Worm (Caenorhabditis elegans) whole organism, L3 larva: ENCODE measurements around the gene syx-18.

Source experiments
- R02D3.7 ChIP-seq: fragments of 150-350 bp; optimal IDR thresholded peaks from 2 replicates; lab custom pipeline; 2014; ENCODE audit warnings: missing biosample characterization, missing genetic modification characterization
- ZK546.5 ChIP-seq: sonication (generic microtip); optimal IDR thresholded peaks from 2 replicates; lab custom pipeline; 2017; ENCODE audit warnings: missing biosample characterization, missing genetic modification characterization
- aly-2 ChIP-seq: fragments of 150-350 bp; optimal IDR thresholded peaks from 2 replicates; lab custom pipeline; 2014; ENCODE audit warnings: missing biosample characterization, missing genetic modification characterization
- ama-1 ChIP-seq: fragments of 150-350 bp; optimal IDR thresholded peaks from 2 replicates; lab custom pipeline; 2018
- ceh-28 ChIP-seq: fragments of 150-350 bp; optimal IDR thresholded peaks from 2 replicates; lab custom pipeline; 2014; ENCODE audit warnings: missing biosample characterization, missing genetic modification reagents, missing genetic modification characterization
- ceh-82 ChIP-seq: fragments of 150-350 bp; optimal IDR thresholded peaks from 2 replicates; lab custom pipeline; 2014; ENCODE audit warnings: missing biosample characterization, missing genetic modification characterization
- ceh-9 ChIP-seq: sonication (generic microtip); optimal IDR thresholded peaks from 2 replicates; lab custom pipeline; 2018; ENCODE audit warnings: missing biosample characterization, missing genetic modification characterization
- daf-12 ChIP-seq: fragments of 150-350 bp; optimal IDR thresholded peaks from 2 replicates; lab custom pipeline; 2014; ENCODE audit warnings: missing biosample characterization, missing genetic modification reagents, missing genetic modification characterization
- egl-5 ChIP-seq: fragments of 150-350 bp; optimal IDR thresholded peaks from 2 replicates; lab custom pipeline; 2017; ENCODE audit warnings: missing biosample characterization, missing genetic modification reagents, missing genetic modification characterization, inconsistent platforms
- elt-1 ChIP-seq: fragments of 150-350 bp; optimal IDR thresholded peaks from 2 replicates; lab custom pipeline; 2014; ENCODE audit warnings: missing biosample characterization, missing genetic modification characterization
- elt-2 ChIP-seq: sonication (generic microtip); optimal IDR thresholded peaks from 2 replicates; lab custom pipeline; 2016; ENCODE audit warnings: missing genetic modification reagents, mild to moderate bottlenecking, missing genetic modification characterization, missing compliant biosample characterization
- elt-3 ChIP-seq, 3 experiments: fragments of 150-350 bp in 1 of 3; sonication (generic microtip) in 2 of 3; optimal IDR thresholded peaks; 2 replicates in 2 of 3; 4 replicates in 1 of 3; lab custom pipeline; 2014 to 2017; ENCODE audit warnings: missing biosample characterization in 3 of 3, missing genetic modification characterization in 3 of 3
- eor-1 ChIP-seq, 2 experiments: fragments of 150-350 bp; optimal IDR thresholded peaks; 2 replicates each; lab custom pipeline; 2014 to 2018; ENCODE audit warnings: missing biosample characterization in 2 of 2, missing genetic modification characterization in 2 of 2
- fos-1 ChIP-seq: fragments of 150-350 bp; optimal IDR thresholded peaks from 2 replicates; lab custom pipeline; 2014; ENCODE audit warnings: missing biosample characterization, missing genetic modification characterization
- hmg-11 ChIP-seq: sonication (generic microtip); optimal IDR thresholded peaks from 2 replicates; lab custom pipeline; 2016; ENCODE audit warnings: missing genetic modification characterization, missing compliant biosample characterization
- jun-1 ChIP-seq: fragments of 150-350 bp; optimal IDR thresholded peaks from 2 replicates; lab custom pipeline; 2014; ENCODE audit warnings: missing biosample characterization, missing genetic modification reagents, missing genetic modification characterization
- lin-15B ChIP-seq: fragments of 150-350 bp; optimal IDR thresholded peaks from 2 replicates; lab custom pipeline; 2014; ENCODE audit warnings: missing biosample characterization, missing genetic modification characterization
- lin-39 ChIP-seq: fragments of 150-350 bp; optimal IDR thresholded peaks from 2 replicates; lab custom pipeline; 2018; ENCODE audit warnings: missing biosample characterization, missing genetic modification reagents, missing genetic modification characterization
- lsy-12 ChIP-seq: sonication (generic microtip); optimal IDR thresholded peaks from 2 replicates; lab custom pipeline; 2016; ENCODE audit warnings: mild to moderate bottlenecking, missing genetic modification characterization, missing compliant biosample characterization
- mdl-1 ChIP-seq: fragments of 150-350 bp; optimal IDR thresholded peaks from 2 replicates; lab custom pipeline; 2014; ENCODE audit warnings: missing biosample characterization, missing genetic modification characterization
- mml-1 ChIP-seq: fragments of 150-350 bp; sonication (generic microtip); optimal IDR thresholded peaks from 3 replicates; lab custom pipeline; 2014; ENCODE audit warnings: missing biosample characterization, missing genetic modification characterization
- nfya-1 ChIP-seq: sonication (generic microtip); optimal IDR thresholded peaks from 2 replicates; lab custom pipeline; 2017; ENCODE audit warnings: missing genetic modification characterization, mild to moderate bottlenecking, missing compliant biosample characterization, antibody characterized with exemption, moderate library complexity; ENCODE audit not compliant: insufficient read depth
- nhr-11 ChIP-seq: fragments of 150-350 bp; optimal IDR thresholded peaks from 2 replicates; lab custom pipeline; 2014; ENCODE audit warnings: missing biosample characterization, missing genetic modification characterization
- nhr-12 ChIP-seq: fragments of 150-350 bp; optimal IDR thresholded peaks from 2 replicates; lab custom pipeline; 2014; ENCODE audit warnings: missing biosample characterization, missing genetic modification characterization
- nhr-23 ChIP-seq: fragments of 150-350 bp; optimal IDR thresholded peaks from 2 replicates; lab custom pipeline; 2014; ENCODE audit warnings: missing biosample characterization, missing genetic modification reagents, missing genetic modification characterization
- nhr-25 ChIP-seq: sonication (generic microtip); optimal IDR thresholded peaks from 2 replicates; lab custom pipeline; 2017; ENCODE audit warnings: missing biosample characterization, missing genetic modification characterization
- nhr-28 ChIP-seq: fragments of 150-350 bp; optimal IDR thresholded peaks from 2 replicates; lab custom pipeline; 2014; ENCODE audit warnings: missing biosample characterization, missing genetic modification characterization
- nhr-43 ChIP-seq: sonication (generic microtip); optimal IDR thresholded peaks from 2 replicates; lab custom pipeline; 2016; ENCODE audit warnings: mild to moderate bottlenecking, missing genetic modification characterization, missing compliant biosample characterization; ENCODE audit not compliant: poor library complexity, severe bottlenecking
- nhr-67 ChIP-seq: fragments of 150-350 bp; optimal IDR thresholded peaks from 2 replicates; lab custom pipeline; 2014; ENCODE audit warnings: missing biosample characterization, missing genetic modification characterization
- nhr-76 ChIP-seq: fragments of 150-350 bp; sonication (generic microtip); optimal IDR thresholded peaks from 5 replicates; lab custom pipeline; 2014; ENCODE audit warnings: missing biosample characterization, missing genetic modification characterization
- nhr-77 ChIP-seq: fragments of 150-350 bp; optimal IDR thresholded peaks from 2 replicates; lab custom pipeline; 2014; ENCODE audit warnings: missing biosample characterization, missing genetic modification characterization
- pha-4 ChIP-seq: fragments of 150-350 bp; optimal IDR thresholded peaks from 2 replicates; lab custom pipeline; 2014; ENCODE audit warnings: missing biosample characterization, missing genetic modification reagents, missing genetic modification characterization
- pqm-1 ChIP-seq: fragments of 150-350 bp; optimal IDR thresholded peaks from 2 replicates; lab custom pipeline; 2017; ENCODE audit warnings: missing biosample characterization, missing genetic modification characterization, inconsistent platforms
- skn-1 ChIP-seq: fragments of 150-350 bp; optimal IDR thresholded peaks from 2 replicates; lab custom pipeline; 2014; ENCODE audit warnings: missing biosample characterization, missing genetic modification characterization
- tbx-2 ChIP-seq: sonication (generic microtip); optimal IDR thresholded peaks from 2 replicates; lab custom pipeline; 2016; ENCODE audit warnings: mild to moderate bottlenecking, missing genetic modification characterization, missing compliant biosample characterization
- unc-39 ChIP-seq: sonication (generic microtip); optimal IDR thresholded peaks from 4 replicates; lab custom pipeline; 2017; ENCODE audit warnings: missing biosample characterization, missing genetic modification characterization
- unc-62 ChIP-seq: fragments of 150-350 bp; sonication (generic microtip); optimal IDR thresholded peaks from 4 replicates; lab custom pipeline; 2014; ENCODE audit warnings: missing biosample characterization, missing genetic modification reagents, missing genetic modification characterization
- zag-1 ChIP-seq: fragments of 150-350 bp; optimal IDR thresholded peaks from 2 replicates; lab custom pipeline; 2014; ENCODE audit warnings: missing biosample characterization, missing genetic modification characterization
- ztf-11 ChIP-seq: fragments of 150-350 bp; optimal IDR thresholded peaks from 2 replicates; lab custom pipeline; 2014; ENCODE audit warnings: missing biosample characterization, missing genetic modification characterization
- ztf-4 ChIP-seq: fragments of 150-350 bp; optimal IDR thresholded peaks from 2 replicates; lab custom pipeline; 2014; ENCODE audit warnings: missing biosample characterization, missing genetic modification characterization

The syx-18 gene

ce11 chrV:6691813-6692351 is 36.6 kb upstream of the syx-18 start, which contains the start of gene mtl-1:
Gene mtl-1, minus strand, starts transcription at chrV:6691863.
- TF ChIP-seq ztf-4 (tag; lab: Kevin White, UChicago) (no peak), daf-12 (no peak), aly-2 (no peak), ceh-9 (tag; lab: Kevin White, UChicago) (no peak), nfya-1 (tag; lab: Kevin White, UChicago) (no peak), ztf-11 (tag; lab: Kevin White, UChicago) (no peak), unc-62 (GFP tag; lab: Kevin White, UChicago) (no peak), elt-2 (tag; lab: Kevin White, UChicago) (peak; percentile 53), nhr-77 (tag; lab: Kevin White, UChicago) (no peak), unc-39 (tag; lab: Kevin White, UChicago) (no peak), nhr-28 (tag; lab: Kevin White, UChicago) (no peak), ceh-82 (tag; lab: Kevin White, UChicago) (no peak), pqm-1 (tag; lab: Kevin White, UChicago) (peak; percentile 84), lin-15B (tag; lab: Kevin White, UChicago) (no peak), nhr-25 (tag; lab: Kevin White, UChicago) (no peak), ama-1 (lab: Kevin White, UChicago) (peak; percentile 8), nhr-23 (no peak), egl-5 (tag; lab: Kevin White, UChicago) (no peak), pha-4 (tag; lab: Kevin White, UChicago) (peak; percentile 37), tbx-2 (no peak)

ce11 chrV:6690075-6690474 is 34.8 kb upstream of the syx-18 start:
- TF ChIP-seq nhr-25 (tag; lab: Kevin White, UChicago) (peak; percentile 62), ztf-11 (tag; lab: Kevin White, UChicago) (no peak), nhr-67 (tag; lab: Kevin White, UChicago) (no peak), nhr-12 (tag; lab: Kevin White, UChicago) (no peak)
- TF ChIP-seq, all 47 proteins: peak for 1

DNA sequence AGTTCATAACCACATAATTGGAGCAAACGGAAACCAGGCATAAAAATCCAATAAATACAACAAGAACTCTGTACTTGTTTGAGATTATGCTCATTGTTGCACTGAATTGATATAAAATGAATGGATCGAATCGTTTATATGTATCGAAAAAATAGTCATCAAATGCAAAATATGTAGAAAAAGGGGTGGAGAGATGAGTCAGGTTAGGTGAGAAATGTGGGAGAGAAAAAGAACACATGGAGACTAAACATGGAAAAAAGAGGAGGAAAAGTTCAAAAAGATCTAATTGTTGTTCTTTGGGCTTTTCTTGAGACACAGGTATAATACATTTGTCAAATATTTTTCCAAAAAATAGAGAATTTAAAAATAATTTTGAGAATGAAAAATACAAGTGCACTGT is 33.1 kb upstream of the syx-18 start, which contains the start of gene K11G9.5:
Gene K11G9.5 (minus strand): TSS at position 101 of the 400 bp plus-strand sequence.
- TF ChIP-seq nhr-43 (tag; lab: Kevin White, UChicago), result no peak
- no peak for TF ChIP-seq ZK546.5 (tag; lab: Kevin White, UChicago)
- TF ChIP-seq egl-5 (tag; lab: Kevin White, UChicago), result no peak
- TF ChIP-seq, all 47 proteins: peak for 0

- TF ChIP-seq hmg-11 (tag; lab: Kevin White, UChicago) (no peak), mml-1 (tag; lab: Kevin White, UChicago) (no peak), eor-1 (tag; optimal IDR thresholded peaks at IDR 0.05; lab: Kevin White, UChicago) (no peak), nhr-23 (no peak), unc-39 (tag; lab: Kevin White, UChicago) (no peak), ztf-11 (tag; lab: Kevin White, UChicago) (no peak), ceh-28 (tag; lab: Kevin White, UChicago) (no peak), ZK546.5 (tag; lab: Kevin White, UChicago) (no peak), aly-2 (no peak), lsy-12 (no peak), lin-39 (tag; lab: Kevin White, UChicago) (no peak), ama-1 (lab: Kevin White, UChicago) (no peak), elt-1 (tag; lab: Kevin White, UChicago) (no peak), nhr-12 (tag; lab: Kevin White, UChicago) (no peak), pha-4 (tag; lab: Kevin White, UChicago) (no peak), nhr-77 (tag; lab: Kevin White, UChicago) (no peak), ceh-82 (tag; lab: Kevin White, UChicago) (no peak), elt-3 (tag; optimal IDR thresholded peaks at IDR 0.05; lab: Kevin White, UChicago) (no peak)
Observed at ce11 chrV:6685963-6686362, 30.7 kb upstream of the syx-18 start.

ce11 chrV:6685499-6685898 is 30.2 kb upstream of the syx-18 start:
- no peak for TF ChIP-seq nhr-67 (tag; lab: Kevin White, UChicago)
- TF ChIP-seq mdl-1 (tag; lab: Kevin White, UChicago), result no peak
- TF ChIP-seq elt-3 (tag; optimal IDR thresholded peaks at IDR 0.05; lab: Kevin White, UChicago), result no peak
- TF ChIP-seq unc-62 (GFP tag; lab: Kevin White, UChicago), result no peak
- TF ChIP-seq R02D3.7 (tag; lab: Kevin White, UChicago), result no peak
- no peak for TF ChIP-seq eor-1 (tag; optimal IDR thresholded peaks at IDR 0.05; lab: Kevin White, UChicago)
- TF ChIP-seq zag-1 (tag; lab: Kevin White, UChicago), result no peak
- TF ChIP-seq jun-1, result no peak
- TF ChIP-seq lin-15B (tag; lab: Kevin White, UChicago), result no peak
- no peak for TF ChIP-seq ZK546.5 (tag; lab: Kevin White, UChicago)
- TF ChIP-seq nhr-76, result no peak
- no peak for TF ChIP-seq nhr-11 (tag; lab: Kevin White, UChicago)
- no peak for TF ChIP-seq ceh-28 (tag; lab: Kevin White, UChicago)
- no peak for TF ChIP-seq skn-1 (tag; lab: Kevin White, UChicago)
- no peak for TF ChIP-seq fos-1 (tag; lab: Kevin White, UChicago)
- TF ChIP-seq egl-5 (tag; lab: Kevin White, UChicago), result no peak
- no peak for TF ChIP-seq lin-39 (tag; lab: Kevin White, UChicago)
- TF ChIP-seq ama-1 (lab: Kevin White, UChicago), result no peak
